Fruit fly (Drosophila melanogaster): Measurements from ENCODE around the gene Ald2.

DNA sequence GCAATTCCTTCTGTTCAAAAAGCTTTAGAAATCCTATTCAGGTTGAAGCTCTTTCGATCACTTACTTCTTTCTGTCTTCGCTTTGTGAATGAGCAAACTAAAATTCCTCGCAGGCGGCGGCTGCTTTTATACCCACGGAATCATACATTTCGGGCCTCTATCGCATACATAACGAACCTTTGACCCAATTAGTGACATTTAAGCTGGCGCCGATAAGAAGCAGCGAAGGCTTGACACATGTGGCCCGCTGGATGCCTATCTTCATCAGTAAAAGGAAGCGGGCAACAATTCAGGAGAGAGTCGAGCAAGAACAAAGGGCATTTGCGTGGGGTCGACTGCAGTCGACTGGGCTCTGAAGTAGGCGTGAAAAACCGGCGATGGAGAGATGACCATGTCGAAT, 11.8 kb downstream of the Ald2 start, which contains the start of gene CG34291:
- no peak for TF ChIP-seq Eip75B (GFP tag; optimal IDR thresholded peaks at IDR 0.05)
- no peak for TF ChIP-seq CG11294 (GFP tag; IDR thresholded peaks at IDR 0.05)
- no peak for TF ChIP-seq Gug (GFP tag; IDR thresholded peaks at IDR 0.05)
- no peak for TF ChIP-seq esn (GFP tag; optimal IDR thresholded peaks at IDR 0.05)
- TF ChIP-seq CG10669 (GFP tag; optimal IDR thresholded peaks at IDR 0.05): no peak
- TF ChIP-seq Blimp-1 (GFP tag; optimal IDR thresholded peaks at IDR 0.05): no peak
- no peak for TF ChIP-seq eg (GFP tag; IDR thresholded peaks at IDR 0.05)
